Worm (Caenorhabditis elegans): Measurements from ENCODE around the gene rbm-7.

The rbm-7 gene

ce11 chrIII:12892767-12893166 lies 38.9 kb downstream of the rbm-7 start:
- TF ChIP-seq fkh-10 (GFP tag; optimal IDR thresholded peaks at IDR 0.05) (peak; percentile 63), lin-15B (tag; optimal IDR thresholded peaks at IDR 0.05) (no peak)

DNA sequence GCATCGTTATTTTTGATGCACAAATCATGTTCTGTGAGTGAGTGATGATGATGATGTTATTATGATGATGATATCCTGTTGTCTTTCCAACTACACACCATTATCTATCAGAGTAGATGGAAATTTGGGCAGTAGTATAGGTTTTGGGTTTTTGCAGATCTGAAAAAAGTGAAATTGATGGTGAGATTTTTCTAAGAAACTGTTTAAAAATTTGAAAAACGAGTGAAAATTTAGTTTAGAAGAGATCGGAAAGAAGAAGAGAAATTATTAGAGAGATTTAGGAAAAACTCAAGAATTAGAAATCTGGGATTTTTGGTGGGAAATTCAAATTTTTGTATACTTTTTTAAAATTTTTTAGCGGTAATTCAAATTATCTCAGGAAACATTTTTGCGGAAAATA lies 40.1 kb downstream of the rbm-7 start, which contains the start of the genes Y37D8A.29 and unc-71:
Gene Y37D8A.29 (minus strand): TSS at position 101 of the 400 bp plus-strand sequence.
Gene unc-71 (minus strand): TSS at position 159 of the 400 bp plus-strand sequence.
- TF ChIP-seq fkh-10 (GFP tag; optimal IDR thresholded peaks at IDR 0.05) (no peak), zip-4 (GFP tag; optimal IDR thresholded peaks at IDR 0.05) (no peak), hpl-2 (GFP tag; optimal IDR thresholded peaks at IDR 0.05) (no peak), pax-3 (tag; optimal IDR thresholded peaks at IDR 0.05) (no peak), ceh-8 (GFP tag; optimal IDR thresholded peaks at IDR 0.05) (no peak), unc-30 (tag; optimal IDR thresholded peaks at IDR 0.05) (no peak), unc-86 (tag; optimal IDR thresholded peaks at IDR 0.05) (no peak), pqm-1 (tag; optimal IDR thresholded peaks at IDR 0.05) (no peak), mdl-1 (tag; optimal IDR thresholded peaks at IDR 0.05) (no peak), nhr-19 (GFP tag; conservative IDR thresholded peaks at IDR 0.05) (no peak), ces-1 (GFP tag; optimal IDR thresholded peaks at IDR 0.05) (no peak), sup-37 (GFP tag; optimal IDR thresholded peaks at IDR 0.05) (no peak), ztf-4 (tag; optimal IDR thresholded peaks at IDR 0.05) (no peak), sptf-1 (tag; optimal IDR thresholded peaks at IDR 0.05) (no peak), nhr-47 (tag; optimal IDR thresholded peaks at IDR 0.05) (no peak), lir-3 (tag; optimal IDR thresholded peaks at IDR 0.05; ENCODE audit: poor library complexity) (no peak), ets-5 (GFP tag; IDR thresholded peaks at IDR 0.05) (no peak), nhr-28 (tag; optimal IDR thresholded peaks at IDR 0.05) (no peak)

- TF ChIP-seq nhr-20 (tag; optimal IDR thresholded peaks at IDR 0.05) = no peak
- no peak for TF ChIP-seq lin-13 (GFP tag; optimal IDR thresholded peaks at IDR 0.05)
- no peak for TF ChIP-seq lin-15B (tag; optimal IDR thresholded peaks at IDR 0.05)
- no peak for TF ChIP-seq nhr-90 (tag; optimal IDR thresholded peaks at IDR 0.05; ENCODE audit: poor library complexity)
- TF ChIP-seq mep-1 (tag; optimal IDR thresholded peaks at IDR 0.05) = no peak
- no peak for TF ChIP-seq rnt-1 (tag; optimal IDR thresholded peaks at IDR 0.05)
- TF ChIP-seq mab-9 (GFP tag; IDR thresholded peaks at IDR 0.05) = no peak
- TF ChIP-seq zip-4 (GFP tag; optimal IDR thresholded peaks at IDR 0.05) = no peak
- TF ChIP-seq skn-1 (tag; optimal IDR thresholded peaks at IDR 0.05) = no peak
- no peak for TF ChIP-seq nhr-11 (tag; optimal IDR thresholded peaks at IDR 0.05)
- TF ChIP-seq irx-1 (tag; optimal IDR thresholded peaks at IDR 0.05) = no peak
- no peak for TF ChIP-seq efl-1 (optimal IDR thresholded peaks at IDR 0.05)
- TF ChIP-seq efl-1 (GFP tag; optimal IDR thresholded peaks at IDR 0.05 in 1 of 2) = no peak
Observed at ce11 chrIII:12885153-12885552, 46.5 kb downstream of the rbm-7 start.

DNA sequence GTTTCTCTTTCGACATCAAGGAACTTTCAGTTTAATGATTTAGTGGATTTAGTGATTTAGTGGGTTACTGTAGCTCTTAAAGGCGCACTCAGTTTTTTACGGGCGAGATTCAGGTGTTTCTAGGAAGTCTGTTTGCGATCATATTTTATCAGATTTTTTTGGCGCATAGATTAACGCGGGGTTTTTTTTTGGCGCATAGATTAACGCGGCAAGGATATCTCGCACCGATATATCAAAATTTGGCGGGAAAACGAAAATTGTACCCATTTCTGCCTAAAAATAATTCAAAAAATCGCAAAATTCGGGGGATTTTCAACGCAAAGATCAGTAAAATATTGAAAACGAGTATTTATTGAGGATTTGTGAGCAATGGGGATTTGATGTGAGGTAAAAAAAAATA lies 51.0 kb downstream of the rbm-7 start:
- TF ChIP-seq lin-39 (tag; optimal IDR thresholded peaks at IDR 0.05) = no peak
- TF ChIP-seq vab-15 (tag; optimal IDR thresholded peaks at IDR 0.05) = no peak
- TF ChIP-seq aha-1 (tag; optimal IDR thresholded peaks at IDR 0.05) = no peak
- no peak for TF ChIP-seq nhr-19 (GFP tag; conservative IDR thresholded peaks at IDR 0.05)
- no peak for TF ChIP-seq lin-35 (GFP tag; optimal IDR thresholded peaks at IDR 0.05)
- TF ChIP-seq nhr-28 (tag; optimal IDR thresholded peaks at IDR 0.05) = no peak
- TF ChIP-seq ceh-88 (GFP tag; IDR thresholded peaks at IDR 0.05) = no peak
- no peak for TF ChIP-seq zip-4 (GFP tag; optimal IDR thresholded peaks at IDR 0.05)
- TF ChIP-seq egl-27 (tag; optimal IDR thresholded peaks at IDR 0.05) = no peak
